Worm (Caenorhabditis elegans) whole organism, late embryonic: Measurements from ENCODE around the gene nhr-242.

Experiments
- C38D4.7 ChIP-seq: fragments of 200-800 bp; sonication (Bioruptor generic); optimal IDR thresholded peaks from 2 replicates; lab custom pipeline; 2018; ENCODE audit warnings: mild to moderate bottlenecking, missing genetic modification characterization, moderate library complexity, missing compliant biosample characterization
- F13H6.1 ChIP-seq: sonication (generic microtip); optimal IDR thresholded peaks from 2 replicates; lab custom pipeline; 2016; ENCODE audit warnings: missing genetic modification characterization, missing compliant biosample characterization
- ahr-1 ChIP-seq: sonication (generic microtip); optimal IDR thresholded peaks from 2 replicates; lab custom pipeline; 2016; ENCODE audit warnings: missing genetic modification characterization, missing compliant biosample characterization
- ama-1 ChIP-seq: fragments of 150-350 bp; optimal IDR thresholded peaks from 2 replicates; lab custom pipeline; 2014
- ceh-14 ChIP-seq: sonication (generic microtip); optimal IDR thresholded peaks from 2 replicates; lab custom pipeline; 2016; ENCODE audit warnings: missing genotype, missing genetic modification characterization, missing compliant biosample characterization
- ceh-19 ChIP-seq: fragments of 200-800 bp; sonication (Bioruptor generic); optimal IDR thresholded peaks from 2 replicates; lab custom pipeline; 2018; ENCODE audit warnings: mild to moderate bottlenecking, missing genetic modification characterization, missing compliant biosample characterization
- ceh-2 ChIP-seq: sonication (generic microtip); optimal IDR thresholded peaks from 2 replicates; lab custom pipeline; 2016; ENCODE audit warnings: missing genotype, missing genetic modification characterization, missing compliant biosample characterization
- ceh-24 ChIP-seq: sonication (generic microtip); optimal IDR thresholded peaks from 2 replicates; lab custom pipeline; 2016; ENCODE audit warnings: mild to moderate bottlenecking, missing genetic modification characterization, missing compliant biosample characterization
- ceh-31 ChIP-seq: sonication (generic microtip); optimal IDR thresholded peaks from 2 replicates; lab custom pipeline; 2016; ENCODE audit warnings: missing genetic modification characterization, missing compliant biosample characterization
- ceh-34 ChIP-seq: sonication (generic microtip); optimal IDR thresholded peaks from 2 replicates; lab custom pipeline; 2016; ENCODE audit warnings: mild to moderate bottlenecking, missing genetic modification characterization, missing compliant biosample characterization
- ceh-45 ChIP-seq: fragments of 200-800 bp; sonication (Bioruptor generic); IDR thresholded peaks from 2 replicates; pipeline ENCODE4 v1.3.6; 2022; ENCODE audit warnings: missing genetic modification reagents, missing genetic modification characterization, missing compliant biosample characterization
- ceh-48 ChIP-seq: sonication (generic microtip); optimal IDR thresholded peaks from 2 replicates; lab custom pipeline; 2016; ENCODE audit warnings: missing genetic modification characterization, inconsistent platforms, missing compliant biosample characterization
- ceh-9 ChIP-seq: sonication (generic microtip); optimal IDR thresholded peaks from 2 replicates; lab custom pipeline; 2016; ENCODE audit warnings: mild to moderate bottlenecking, missing genetic modification characterization, inconsistent platforms, missing compliant biosample characterization
- che-1 ChIP-seq: sonication (generic microtip); optimal IDR thresholded peaks from 2 replicates; lab custom pipeline; 2016; ENCODE audit warnings: mild to moderate bottlenecking, missing genetic modification characterization, missing compliant biosample characterization
- dmd-4 ChIP-seq: sonication (generic microtip); optimal IDR thresholded peaks from 2 replicates; lab custom pipeline; 2016; ENCODE audit warnings: borderline replicate concordance, missing genetic modification characterization, missing compliant biosample characterization
- dve-1 ChIP-seq: sonication (generic microtip); optimal IDR thresholded peaks from 2 replicates; lab custom pipeline; 2017; ENCODE audit warnings: antibody characterized with exemption, mild to moderate bottlenecking, missing genetic modification characterization, missing compliant biosample characterization
- elt-2 ChIP-seq: sonication (generic microtip); optimal IDR thresholded peaks from 2 replicates; lab custom pipeline; 2016; ENCODE audit warnings: missing genetic modification reagents, missing genetic modification characterization, missing compliant biosample characterization
- elt-4 ChIP-seq: sonication (generic microtip); optimal IDR thresholded peaks from 2 replicates; lab custom pipeline; 2016; ENCODE audit warnings: missing genetic modification characterization, missing compliant biosample characterization
- eyg-1 ChIP-seq: sonication (generic microtip); optimal IDR thresholded peaks from 2 replicates; lab custom pipeline; 2016; ENCODE audit warnings: missing genotype, missing genetic modification characterization, missing compliant biosample characterization
- fkh-10 ChIP-seq: fragments of 150-350 bp; optimal IDR thresholded peaks from 2 replicates; lab custom pipeline; 2014; ENCODE audit warnings: missing biosample characterization, missing genetic modification reagents, missing genetic modification characterization
- fkh-6 ChIP-seq: sonication (generic microtip); optimal IDR thresholded peaks from 2 replicates; lab custom pipeline; 2016; ENCODE audit warnings: missing genetic modification characterization, missing compliant biosample characterization
- hlh-13 ChIP-seq: fragments of 200-800 bp; sonication (Bioruptor generic); optimal IDR thresholded peaks from 2 replicates; lab custom pipeline; 2018; ENCODE audit warnings: mild to moderate bottlenecking, missing genetic modification characterization, missing compliant biosample characterization
- hlh-30 ChIP-seq: sonication (generic microtip); optimal IDR thresholded peaks from 2 replicates; lab custom pipeline; 2017; ENCODE audit warnings: antibody characterized with exemption, missing genetic modification characterization, missing compliant biosample characterization; ENCODE audit not compliant: insufficient read depth
- hlh-8 ChIP-seq: sonication (generic microtip); optimal IDR thresholded peaks from 2 replicates; lab custom pipeline; 2016; ENCODE audit warnings: missing genotype, missing genetic modification characterization, missing compliant biosample characterization
- lim-6 ChIP-seq: sonication (generic microtip); optimal IDR thresholded peaks from 2 replicates; lab custom pipeline; 2016; ENCODE audit warnings: missing genetic modification characterization, missing compliant biosample characterization
- mec-3 ChIP-seq: sonication (generic microtip); optimal IDR thresholded peaks from 2 replicates; lab custom pipeline; 2016; ENCODE audit warnings: borderline replicate concordance, missing genetic modification characterization, missing compliant biosample characterization
- nfya-1 ChIP-seq: sonication (generic microtip); optimal IDR thresholded peaks from 2 replicates; lab custom pipeline; 2017; ENCODE audit warnings: missing genetic modification characterization, mild to moderate bottlenecking, missing compliant biosample characterization, antibody characterized with exemption, moderate library complexity
- odd-2 ChIP-seq: sonication (generic microtip); optimal IDR thresholded peaks from 2 replicates; lab custom pipeline; 2017; ENCODE audit warnings: antibody characterized with exemption, mild to moderate bottlenecking, missing genetic modification characterization, missing compliant biosample characterization
- pqm-1 ChIP-seq: sonication (generic microtip); optimal IDR thresholded peaks from 2 replicates; lab custom pipeline; 2016; ENCODE audit warnings: missing genetic modification characterization, missing compliant biosample characterization
- pros-1 ChIP-seq: fragments of 150-350 bp; optimal IDR thresholded peaks from 2 replicates; lab custom pipeline; 2014; ENCODE audit warnings: missing biosample characterization, missing genetic modification reagents, missing genetic modification characterization
- rnt-1 ChIP-seq: sonication (generic microtip); optimal IDR thresholded peaks from 2 replicates; lab custom pipeline; 2016; ENCODE audit warnings: missing genetic modification characterization, missing compliant biosample characterization
- sdc-2 ChIP-seq: sonication (generic microtip); optimal IDR thresholded peaks from 2 replicates; lab custom pipeline; 2016; ENCODE audit warnings: missing genotype, missing genetic modification characterization, missing compliant biosample characterization
- sox-2 ChIP-seq: fragments of 200-800 bp; sonication (Bioruptor generic); IDR thresholded peaks from 2 replicates; pipeline ENCODE4 v1.3.6; 2022; ENCODE audit warnings: missing genetic modification reagents, missing genetic modification characterization, missing compliant biosample characterization
- syd-9 ChIP-seq: sonication (generic microtip); optimal IDR thresholded peaks from 2 replicates; lab custom pipeline; 2016; ENCODE audit warnings: mild to moderate bottlenecking, missing genetic modification characterization, moderate library complexity, missing compliant biosample characterization
- tbx-2 ChIP-seq: sonication (generic microtip); optimal IDR thresholded peaks from 2 replicates; lab custom pipeline; 2016; ENCODE audit warnings: missing genetic modification characterization, missing compliant biosample characterization
- tbx-7 ChIP-seq: sonication (generic microtip); optimal IDR thresholded peaks from 2 replicates; lab custom pipeline; 2016; ENCODE audit warnings: missing genotype, missing genetic modification characterization, missing compliant biosample characterization
- ttx-3 ChIP-seq: sonication (generic microtip); optimal IDR thresholded peaks from 2 replicates; lab custom pipeline; 2016; ENCODE audit warnings: missing genetic modification reagents, missing genetic modification characterization, missing compliant biosample characterization

The nhr-242 gene

DNA sequence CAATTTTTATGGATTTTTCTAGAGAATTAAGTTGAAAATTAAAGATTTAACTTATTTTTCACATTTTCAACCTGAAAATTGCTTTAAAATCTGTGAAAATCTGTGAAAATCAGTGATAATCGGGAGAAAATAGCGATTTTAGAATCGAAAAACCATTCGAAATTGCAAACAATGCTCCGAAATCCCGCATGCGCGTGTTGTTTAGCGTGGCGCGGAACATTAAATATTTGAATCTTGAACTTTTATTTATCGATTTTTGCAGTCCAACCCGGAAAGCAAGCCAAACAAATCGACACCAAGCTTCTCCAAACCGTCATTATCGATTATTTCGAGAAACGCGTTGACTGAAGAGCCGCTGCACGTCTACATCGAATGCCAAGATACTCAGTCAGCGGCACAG, 29.6 kb upstream of the nhr-242 start:
- TF ChIP-seq pqm-1 (tag; lab: Kevin White, UChicago) = no peak
- peak; percentile 19 for TF ChIP-seq ceh-48

- TF ChIP-seq pros-1 (no peak), ceh-34 (tag; lab: Kevin White, UChicago) (no peak), nfya-1 (no peak), mec-3 (no peak), lim-6 (no peak), rnt-1 (tag; lab: Kevin White, UChicago) (no peak), ceh-19 (no peak), tbx-7 (tag; lab: Kevin White, UChicago) (no peak), elt-2 (no peak), ceh-45 (no peak)
These were observed 29.0 kb upstream of the nhr-242 start, which contains the start of gene Y69A2AR.32 for ce11 chrIV:2610409-2610808. Gene Y69A2AR.32 (plus strand): TSS chrIV:2610436.

ce11 chrIV:2607513-2608101, 26.2 kb upstream of the nhr-242 start, which contains the start of gene vamp-7:
Gene vamp-7 (plus strand): TSS chrIV:2608051.
- TF ChIP-seq tbx-7 (tag; lab: Kevin White, UChicago) (no peak), syd-9 (no peak), dve-1 (tag; lab: Kevin White, UChicago) (no peak), hlh-30 (no peak), sox-2 (GFP tag; lab: Robert Waterston, UW) (no peak), fkh-10 (no peak), sdc-2 (tag; lab: Kevin White, UChicago) (no peak), odd-2 (tag; lab: Kevin White, UChicago) (no peak), ceh-2 (tag; lab: Kevin White, UChicago) (no peak), dmd-4 (tag; lab: Kevin White, UChicago) (no peak), mec-3 (no peak), ceh-24 (tag; lab: Kevin White, UChicago) (no peak), C38D4.7 (GFP tag; lab: Kevin White, UChicago) (no peak), fkh-6 (no peak), hlh-13 (GFP tag; lab: Kevin White, UChicago) (no peak), ttx-3 (no peak), ama-1 (lab: Kevin White, UChicago) (no peak)
- TF ChIP-seq, all 69 proteins: peak for 0

DNA sequence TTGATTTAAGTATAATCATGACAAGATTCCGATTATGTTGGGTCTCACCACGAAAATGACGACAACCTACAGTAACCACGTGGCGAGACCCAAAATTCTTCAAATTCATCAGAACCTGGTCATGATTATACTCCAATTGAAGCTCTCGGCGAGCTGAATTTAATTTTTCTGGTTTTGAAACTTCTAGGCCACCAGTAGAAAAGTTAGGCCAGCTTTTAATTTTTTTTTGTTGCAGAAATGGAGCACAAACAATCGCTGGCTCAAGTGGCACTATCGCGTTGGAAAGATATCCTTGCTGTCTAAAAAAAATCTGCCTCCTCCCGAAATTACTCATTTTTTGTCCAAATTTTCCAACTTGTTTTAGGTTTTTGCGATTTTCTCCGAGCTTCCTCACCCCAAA, 25.2 kb upstream of the nhr-242 start:
- TF ChIP-seq hlh-8 (tag; lab: Kevin White, UChicago) (no peak), rnt-1 (tag; lab: Kevin White, UChicago) (no peak), che-1 (tag; lab: Kevin White, UChicago) (no peak), ahr-1 (tag; lab: Kevin White, UChicago) (no peak), nfya-1 (no peak), ceh-9 (no peak), sox-2 (GFP tag; lab: Robert Waterston, UW) (no peak), ceh-31 (tag; lab: Kevin White, UChicago) (no peak), dve-1 (tag; lab: Kevin White, UChicago) (no peak), hlh-30 (no peak), elt-4 (tag; lab: Kevin White, UChicago) (no peak), tbx-2 (tag; lab: Kevin White, UChicago) (no peak), ceh-14 (tag; lab: Kevin White, UChicago) (no peak), ceh-2 (tag; lab: Kevin White, UChicago) (no peak), dmd-4 (tag; lab: Kevin White, UChicago) (no peak), eyg-1 (tag; lab: Kevin White, UChicago) (no peak), F13H6.1 (tag; lab: Kevin White, UChicago) (no peak)
